Worm (Caenorhabditis elegans): ENCODE results near the gene mlcd-1.

Gene mlcd-1

ce11 chrIII:4600139-4600762 is 32.3 kb upstream of the mlcd-1 start, which contains the start of gene mab-21:
TSS of gene mab-21 (plus strand) at chrIII:4600753.
- TF ChIP-seq mab-5 (tag; optimal IDR thresholded peaks at IDR 0.05) (no peak), M03D4.4 (tag; optimal IDR thresholded peaks at IDR 0.05) (no peak), zip-8 (tag; optimal IDR thresholded peaks at IDR 0.05) (no peak), bed-3 (GFP tag; optimal IDR thresholded peaks at IDR 0.05) (no peak), elt-3 (tag; optimal IDR thresholded peaks at IDR 0.05) (peak; percentile 47), tbx-8 (GFP tag; optimal IDR thresholded peaks at IDR 0.05) (no peak), unc-62 (GFP tag; optimal IDR thresholded peaks at IDR 0.05) (peak; percentile 63), pha-4 (tag; optimal IDR thresholded peaks at IDR 0.05) (no peak), unc-120 (tag; optimal IDR thresholded peaks at IDR 0.05; ENCODE audit: poor library complexity, severe bottlenecking) (no peak), mls-2 (tag; optimal IDR thresholded peaks at IDR 0.05) (no peak), nhr-12 (tag; optimal IDR thresholded peaks at IDR 0.05) (no peak), sptf-1 (tag; optimal IDR thresholded peaks at IDR 0.05) (no peak), elt-1 (tag; optimal IDR thresholded peaks at IDR 0.05; ENCODE audit: borderline replicate concordance, insufficient read depth) (peak; percentile 29), lin-32 (GFP tag; optimal IDR thresholded peaks at IDR 0.05) (no peak), ces-1 (GFP tag; optimal IDR thresholded peaks at IDR 0.05) (no peak), snpc-4 (tag; optimal IDR thresholded peaks at IDR 0.05) (no peak)

DNA sequence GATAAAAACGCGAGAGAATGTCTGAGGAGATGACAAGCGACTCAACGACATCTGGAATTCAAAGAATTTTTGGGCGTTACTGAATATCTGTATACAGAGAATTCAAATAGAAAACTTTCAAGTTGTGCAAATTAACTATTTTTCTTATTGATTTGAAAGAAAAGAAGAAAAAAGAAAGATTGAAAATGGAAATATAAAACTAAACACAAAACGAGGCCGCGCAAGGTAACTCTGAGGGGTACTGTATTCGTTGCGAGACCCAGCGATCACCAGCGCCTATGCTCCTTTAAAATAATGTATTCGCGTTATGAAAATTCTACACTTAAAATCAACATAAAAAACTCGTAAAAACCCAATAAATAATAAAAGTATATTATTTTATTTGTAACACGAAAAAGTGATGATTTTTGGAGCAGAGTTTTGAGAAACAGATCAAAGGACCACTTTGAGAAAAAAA is 27.9 kb upstream of the mlcd-1 start, which contains the start of gene asb-1:
Gene asb-1 (minus strand): TSS at position 51 of the 457 bp plus-strand sequence.
- no peak for TF ChIP-seq bed-3 (GFP tag; optimal IDR thresholded peaks at IDR 0.05)
- no peak for TF ChIP-seq hlh-1 (tag; optimal IDR thresholded peaks at IDR 0.05)
- no peak for TF ChIP-seq elt-1 (tag; optimal IDR thresholded peaks at IDR 0.05; ENCODE audit: borderline replicate concordance, insufficient read depth)
- TF ChIP-seq elt-3 (tag; optimal IDR thresholded peaks at IDR 0.05): no peak
- no peak for TF ChIP-seq lsy-2 (tag; optimal IDR thresholded peaks at IDR 0.05)
- TF ChIP-seq M03D4.4 (tag; optimal IDR thresholded peaks at IDR 0.05): no peak

DNA sequence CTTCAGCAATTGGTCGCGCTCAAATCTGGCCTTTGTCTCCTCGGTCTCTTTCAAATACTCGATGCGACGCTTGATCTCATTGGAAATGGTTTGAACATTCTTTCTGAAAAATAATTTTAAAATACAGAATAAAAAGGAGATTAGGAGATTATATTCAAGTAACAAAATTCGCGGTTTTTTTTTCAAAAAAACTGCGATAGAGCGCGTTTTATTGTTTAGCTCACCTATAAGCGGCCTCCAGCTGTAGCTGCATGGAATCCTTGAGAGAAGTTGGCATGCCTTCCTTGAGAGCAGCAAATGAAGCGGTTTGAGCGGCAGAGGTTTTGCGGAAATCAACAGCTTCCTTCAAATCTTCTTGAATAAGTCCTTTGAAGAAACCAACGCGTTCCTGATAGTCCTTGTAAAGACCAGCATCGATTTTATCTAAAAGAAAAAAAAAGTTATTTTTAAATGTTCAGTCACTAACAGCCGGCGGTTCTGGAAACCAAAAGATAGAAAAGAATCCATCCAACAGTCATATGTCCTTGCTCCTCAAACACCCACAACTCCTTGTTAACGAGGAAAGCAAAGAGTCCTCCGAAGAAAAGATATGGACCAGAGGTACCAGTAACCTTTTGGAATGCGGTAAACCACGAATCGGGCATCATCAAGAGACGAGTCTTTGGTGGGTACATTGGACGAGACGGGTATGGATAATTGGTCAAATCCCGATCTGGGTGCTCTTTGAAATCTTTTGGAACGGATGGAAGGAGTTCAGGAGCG is 27.0 kb upstream of the mlcd-1 start:
- TF ChIP-seq unc-120 (tag; optimal IDR thresholded peaks at IDR 0.05; ENCODE audit: poor library complexity, severe bottlenecking) (no peak), M03D4.4 (tag; optimal IDR thresholded peaks at IDR 0.05) (no peak), elt-3 (tag; optimal IDR thresholded peaks at IDR 0.05) (no peak), mls-2 (tag; optimal IDR thresholded peaks at IDR 0.05) (no peak), pha-4 (tag; optimal IDR thresholded peaks at IDR 0.05) (no peak), mep-1 (tag; optimal IDR thresholded peaks at IDR 0.05) (no peak), ces-1 (GFP tag; optimal IDR thresholded peaks at IDR 0.05) (no peak), hlh-1 (tag; optimal IDR thresholded peaks at IDR 0.05) (no peak), ham-2 (GFP tag; optimal IDR thresholded peaks at IDR 0.05) (no peak), ceh-39 (tag; optimal IDR thresholded peaks at IDR 0.05) (no peak)

ce11 chrIII:4594324-4594723 is 26.4 kb upstream of the mlcd-1 start, which contains the start of gene apc-11:
TSS of gene apc-11 (minus strand) at chrIII:4594424.
- TF ChIP-seq unc-62 (GFP tag; optimal IDR thresholded peaks at IDR 0.05) (no peak), cnd-1 (tag; optimal IDR thresholded peaks at IDR 0.05) (no peak), lin-13 (tag; optimal IDR thresholded peaks at IDR 0.05) (no peak), ceh-39 (tag; optimal IDR thresholded peaks at IDR 0.05) (no peak), blmp-1 (tag; optimal IDR thresholded peaks at IDR 0.05) (no peak), lin-32 (GFP tag; optimal IDR thresholded peaks at IDR 0.05) (no peak), nhr-2 (tag; optimal IDR thresholded peaks at IDR 0.05) (no peak), flh-1 (GFP tag; optimal IDR thresholded peaks at IDR 0.05) (no peak), zip-8 (tag; optimal IDR thresholded peaks at IDR 0.05) (no peak), elt-1 (tag; optimal IDR thresholded peaks at IDR 0.05; ENCODE audit: borderline replicate concordance, insufficient read depth) (no peak), pha-4 (tag; optimal IDR thresholded peaks at IDR 0.05) (no peak), elt-3 (tag; optimal IDR thresholded peaks at IDR 0.05) (no peak), unc-39 (tag; optimal IDR thresholded peaks at IDR 0.05) (no peak), lsy-2 (tag; optimal IDR thresholded peaks at IDR 0.05) (no peak), sem-2 (GFP tag; optimal IDR thresholded peaks at IDR 0.05) (no peak), ceh-43 (GFP tag; optimal IDR thresholded peaks at IDR 0.05) (no peak), tbx-8 (GFP tag; optimal IDR thresholded peaks at IDR 0.05) (no peak), drap-1 (GFP tag; optimal IDR thresholded peaks at IDR 0.05) (no peak)
